Fruit fly (Drosophila melanogaster) whole organism, prepupa: ENCODE measurements around the gene Tgt.

ENCODE experiments used
- CG10669 ChIP-seq: fragments of 200-800 bp; sonication (Bioruptor generic); optimal IDR thresholded peaks from 3 replicates; lab custom pipeline; 2018; ENCODE audit warnings: missing biosample characterization, mild to moderate bottlenecking, missing genetic modification characterization, moderate library complexity
- CG11294 ChIP-seq: fragments of 200-800 bp; sonication (Bioruptor generic); IDR thresholded peaks from 2 replicates; pipeline ENCODE4 v1.3.6; 2022; ENCODE audit warnings: missing biosample characterization, missing genetic modification characterization
- CG15336 ChIP-seq: fragments of 200-800 bp; sonication (Bioruptor generic); IDR thresholded peaks from 2 replicates; pipeline ENCODE4 v1.3.6; 2022; ENCODE audit warnings: missing biosample characterization, missing genetic modification characterization
- CG31627 ChIP-seq: fragments of 200-800 bp; sonication (Bioruptor generic); optimal IDR thresholded peaks from 3 replicates; lab custom pipeline; 2016; ENCODE audit warnings: missing biosample characterization, missing genetic modification characterization
- CG34406 ChIP-seq: fragments of 200-800 bp; sonication (Bioruptor generic); optimal IDR thresholded peaks from 3 replicates; lab custom pipeline; 2016; ENCODE audit warnings: missing biosample characterization, missing genetic modification characterization
- CG4318 ChIP-seq: fragments of 200-800 bp; sonication (Bioruptor generic); optimal IDR thresholded peaks from 3 replicates; lab custom pipeline; 2017; ENCODE audit warnings: missing biosample characterization, mild to moderate bottlenecking, missing genetic modification characterization
- CG6163 ChIP-seq: fragments of 200-800 bp; sonication (Bioruptor generic); IDR thresholded peaks from 3 replicates; pipeline ENCODE4 v1.3.6; 2022; ENCODE audit warnings: missing biosample characterization, missing genetic modification characterization
- CG6276 ChIP-seq: fragments of 200-800 bp; sonication (Bioruptor generic); optimal IDR thresholded peaks from 2 replicates; lab custom pipeline; 2017; ENCODE audit warnings: missing biosample characterization, mild to moderate bottlenecking, missing genetic modification characterization
- CG6792 ChIP-seq: fragments of 200-800 bp; sonication (Bioruptor generic); optimal IDR thresholded peaks from 3 replicates; lab custom pipeline; 2016; ENCODE audit warnings: missing biosample characterization, missing genetic modification characterization
- CG8319 ChIP-seq: fragments of 200-800 bp; sonication (Bioruptor generic); optimal IDR thresholded peaks from 3 replicates; lab custom pipeline; 2016; ENCODE audit warnings: missing biosample characterization, missing genetic modification characterization
- Eip78C ChIP-seq: fragments of 200-800 bp; sonication (Bioruptor generic); peaks from one replicate; lab custom pipeline; 2016; ENCODE audit warnings: missing biosample characterization, missing genetic modification characterization
- Ets21C ChIP-seq: fragments of 200-800 bp; sonication (Bioruptor generic); optimal IDR thresholded peaks from 3 replicates; lab custom pipeline; 2016; ENCODE audit warnings: missing biosample characterization, missing genetic modification characterization
- Gug ChIP-seq: fragments of 200-800 bp; sonication (Bioruptor generic); IDR thresholded peaks from 2 replicates; pipeline ENCODE4 v1.3.6; 2022; ENCODE audit warnings: missing biosample characterization, missing genetic modification characterization
- Hr4 ChIP-seq: fragments of 200-800 bp; sonication (Bioruptor generic); optimal IDR thresholded peaks from 3 replicates; lab custom pipeline; 2016; ENCODE audit warnings: missing biosample characterization, missing genetic modification characterization
- Met ChIP-seq: fragments of 200-800 bp; sonication (Bioruptor generic); optimal IDR thresholded peaks from 3 replicates; lab custom pipeline; 2016; ENCODE audit warnings: missing biosample characterization, missing genetic modification characterization
- OdsH ChIP-seq: fragments of 200-800 bp; sonication (Bioruptor generic); optimal IDR thresholded peaks from 3 replicates; lab custom pipeline; 2016; ENCODE audit warnings: missing biosample characterization, missing genetic modification characterization
- Sox102F ChIP-seq: fragments of 200-800 bp; sonication (Bioruptor generic); optimal IDR thresholded peaks from 2 replicates; lab custom pipeline; 2016; ENCODE audit warnings: missing biosample characterization, mild to moderate bottlenecking, missing genetic modification characterization
- Sox15 ChIP-seq: fragments of 200-800 bp; sonication (Bioruptor generic); optimal IDR thresholded peaks from 3 replicates; lab custom pipeline; 2016; ENCODE audit warnings: missing biosample characterization, missing genetic modification characterization
- dsx ChIP-seq: fragments of 200-800 bp; optimal IDR thresholded peaks from 3 replicates; lab custom pipeline; 2019; ENCODE audit warnings: missing biosample characterization, mild to moderate bottlenecking, missing genetic modification characterization, moderate library complexity; ENCODE audit not compliant: poor library complexity, severe bottlenecking
- eg ChIP-seq: fragments of 200-800 bp; sonication (Bioruptor generic); IDR thresholded peaks from 3 replicates; pipeline ENCODE4 v1.3.6; 2022; ENCODE audit warnings: missing biosample characterization, missing genetic modification characterization
- esn ChIP-seq: fragments of 200-800 bp; sonication (Bioruptor generic); optimal IDR thresholded peaks from 2 replicates; lab custom pipeline; 2016; ENCODE audit warnings: missing biosample characterization, mild to moderate bottlenecking, missing genetic modification characterization, moderate library complexity
- fkh ChIP-seq: fragments of 200-800 bp; sonication (Bioruptor generic); optimal IDR thresholded peaks from 3 replicates; lab custom pipeline; 2017; ENCODE audit warnings: missing biosample characterization, mild to moderate bottlenecking, missing genetic modification characterization, moderate library complexity
- lz ChIP-seq: fragments of 200-800 bp; sonication (Bioruptor generic); optimal IDR thresholded peaks from 3 replicates; lab custom pipeline; 2016; ENCODE audit warnings: missing biosample characterization, missing genetic modification characterization
- net ChIP-seq: fragments of 200-800 bp; sonication (Bioruptor generic); optimal IDR thresholded peaks from 3 replicates; lab custom pipeline; 2016; ENCODE audit warnings: missing biosample characterization, missing genetic modification characterization
- pdm3 ChIP-seq: fragments of 200-800 bp; sonication (Bioruptor generic); optimal IDR thresholded peaks from 3 replicates; lab custom pipeline; 2016; ENCODE audit warnings: missing biosample characterization, missing genetic modification characterization
- salr ChIP-seq, 2 experiments: fragments of 200-800 bp; sonication (Bioruptor generic); optimal IDR thresholded peaks; 3 replicates each; lab custom pipeline; 2016 to 2018; ENCODE audit warnings: missing biosample characterization in 2 of 2, missing genetic modification characterization in 2 of 2, mild to moderate bottlenecking in 1 of 2
- ss ChIP-seq, 2 experiments: fragments of 200-800 bp; sonication (Bioruptor generic); optimal IDR thresholded peaks; 2 replicates in 1 of 2; 3 replicates in 1 of 2; lab custom pipeline; 2017 to 2018; ENCODE audit warnings: mild to moderate bottlenecking in 2 of 2, missing biosample characterization in 2 of 2, missing genetic modification characterization in 2 of 2, moderate library complexity in 1 of 2
- svp ChIP-seq: fragments of 200-800 bp; sonication (Bioruptor generic); peaks from one replicate; lab custom pipeline; 2016; ENCODE audit warnings: missing biosample characterization, missing genetic modification characterization
- topi ChIP-seq: fragments of 200-800 bp; sonication (Bioruptor generic); optimal IDR thresholded peaks from 3 replicates; lab custom pipeline; 2016; ENCODE audit warnings: missing biosample characterization, missing genetic modification characterization

Tgt gene

DNA sequence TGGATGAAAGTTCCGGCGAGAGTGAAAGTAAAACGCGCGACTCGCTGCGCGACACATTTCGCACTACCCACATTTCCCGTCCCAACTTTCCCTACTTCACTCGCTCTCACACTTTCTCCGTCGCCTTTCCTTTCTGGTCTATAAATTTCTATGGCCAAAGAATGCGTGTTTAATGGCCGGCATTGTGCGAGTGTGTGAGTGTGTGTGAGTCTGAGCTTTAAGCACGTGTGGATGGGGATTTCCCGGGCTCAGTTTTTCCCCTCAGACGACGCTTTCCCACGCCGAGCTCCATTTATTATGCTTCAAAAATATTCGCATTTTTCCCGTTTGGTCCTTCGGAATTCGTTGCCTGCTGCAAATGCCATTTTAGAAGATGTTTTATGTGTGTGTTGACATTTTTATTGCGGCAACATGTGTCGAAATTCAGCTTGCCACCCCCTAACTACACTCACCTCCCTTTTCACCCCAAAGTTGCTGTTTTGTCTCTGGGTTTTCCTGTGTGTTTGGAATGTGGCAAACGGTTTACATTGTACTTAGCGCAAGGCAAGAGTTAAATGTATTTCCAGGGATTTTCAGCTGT, 33.3 kb downstream of the Tgt start:
- TF ChIP-seq topi (no peak), salr (GFP tag; optimal IDR thresholded peaks at IDR 0.05; lab: Kevin White, UChicago) (no peak), svp (no peak), Hr4 (GFP tag; lab: Kevin White, UChicago) (no peak), CG34406 (GFP tag; lab: Kevin White, UChicago) (no peak), CG8319 (no peak), eg (GFP tag; lab: Robert Waterston, UW) (no peak), CG6276 (GFP tag; lab: Kevin White, UChicago) (no peak), net (GFP tag; lab: Kevin White, UChicago) (no peak), ss (GFP tag; optimal IDR thresholded peaks at IDR 0.05; lab: Kevin White, UChicago) (no peak), CG15336 (GFP tag; lab: Robert Waterston, UW) (no peak), CG11294 (GFP tag; lab: Robert Waterston, UW) (no peak), Ets21C (GFP tag; lab: Kevin White, UChicago) (no peak)

DNA sequence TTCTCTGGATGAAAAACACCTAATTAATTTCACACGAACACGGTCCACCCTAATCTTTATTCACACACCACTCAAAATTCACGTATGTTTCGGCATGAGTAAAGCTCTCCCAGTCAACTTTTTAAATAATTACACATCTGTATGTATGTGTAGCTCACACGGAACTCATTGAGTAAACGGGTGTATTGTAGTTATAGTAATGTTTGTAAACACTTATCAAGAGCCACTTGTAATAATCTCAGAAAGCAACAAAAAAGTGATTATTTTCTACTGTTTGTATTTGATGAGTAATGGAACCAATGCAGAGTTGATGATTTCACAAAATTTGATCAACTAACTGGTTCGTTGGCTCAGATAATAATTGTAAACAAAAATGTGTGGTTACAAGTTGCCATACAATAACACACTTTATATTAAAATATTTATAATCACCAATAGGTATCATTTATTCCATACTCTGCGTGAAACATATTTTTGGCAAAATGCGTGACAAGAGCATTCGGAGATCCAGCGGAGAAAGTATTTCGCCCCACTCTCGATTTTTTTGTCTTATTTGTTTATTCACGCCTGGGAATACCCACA, 34.1 kb downstream of the Tgt start:
- TF ChIP-seq pdm3 (GFP tag; lab: Kevin White, UChicago) (peak; percentile 24), fkh (GFP tag; lab: Kevin White, UChicago) (peak; percentile 66), CG4318 (no peak), net (GFP tag; lab: Kevin White, UChicago) (no peak), CG10669 (no peak), CG31627 (GFP tag; lab: Kevin White, UChicago) (peak; percentile 20), OdsH (GFP tag; lab: Kevin White, UChicago) (peak; percentile 40), Sox102F (no peak), Met (peak; percentile 50), salr (GFP tag; optimal IDR thresholded peaks at IDR 0.05; lab: Kevin White, UChicago) (no peak), CG6276 (GFP tag; lab: Kevin White, UChicago) (no peak), Gug (GFP tag; lab: Robert Waterston, UW) (no peak), esn (GFP tag; lab: Kevin White, UChicago) (peak; percentile 47)

DNA sequence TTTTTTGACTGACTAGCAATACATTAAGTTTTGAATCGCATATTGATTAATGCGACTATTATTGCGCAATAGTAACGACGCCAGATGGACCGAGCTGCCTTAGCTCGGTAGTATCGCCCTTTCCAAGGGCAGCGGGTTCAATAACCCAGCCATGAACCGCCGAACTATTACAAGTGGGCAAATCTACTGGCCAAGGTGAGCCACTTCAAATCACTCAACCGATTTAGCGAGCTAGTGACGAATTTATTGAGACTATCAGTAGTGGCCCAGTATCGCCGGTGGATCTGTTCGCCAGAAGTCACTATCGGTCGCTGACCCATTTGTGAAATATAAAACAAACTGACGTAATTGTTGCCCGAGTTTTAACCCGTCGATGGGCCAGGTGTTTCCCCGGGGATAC, 34.6 kb downstream of the Tgt start:
- TF ChIP-seq dsx (GFP tag; lab: Kevin White, UChicago) (no peak), CG6163 (GFP tag; lab: Robert Waterston, UW) (no peak)

DNA sequence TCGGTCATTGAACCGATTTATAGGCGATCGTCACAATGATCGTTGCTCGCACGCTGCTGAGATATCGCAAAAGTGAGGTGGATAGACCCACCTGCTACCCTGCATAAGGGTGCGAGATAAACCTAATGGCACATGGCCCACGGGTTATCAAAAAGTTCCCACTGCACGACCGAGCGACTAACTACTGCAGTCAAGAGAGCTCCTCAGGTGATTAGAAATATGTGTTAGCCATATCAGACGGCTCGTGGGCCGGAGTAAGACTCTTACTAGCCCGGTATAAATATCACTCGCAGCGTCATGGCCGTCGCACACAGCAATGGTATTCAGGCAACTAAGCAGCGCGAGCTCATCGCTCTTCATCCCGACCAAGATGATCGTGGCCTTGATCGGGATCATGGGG, 35.1 kb downstream of the Tgt start, which contains the start of gene CG42329:
Gene CG42329 (plus strand): TSS at position 301 of the 400 bp plus-strand sequence.
- TF ChIP-seq CG6792 (GFP tag; lab: Kevin White, UChicago) (no peak), topi (no peak), lz (GFP tag; lab: Kevin White, UChicago) (no peak), esn (GFP tag; lab: Kevin White, UChicago) (no peak), net (GFP tag; lab: Kevin White, UChicago) (no peak), Sox15 (no peak), Sox102F (no peak)

DNA sequence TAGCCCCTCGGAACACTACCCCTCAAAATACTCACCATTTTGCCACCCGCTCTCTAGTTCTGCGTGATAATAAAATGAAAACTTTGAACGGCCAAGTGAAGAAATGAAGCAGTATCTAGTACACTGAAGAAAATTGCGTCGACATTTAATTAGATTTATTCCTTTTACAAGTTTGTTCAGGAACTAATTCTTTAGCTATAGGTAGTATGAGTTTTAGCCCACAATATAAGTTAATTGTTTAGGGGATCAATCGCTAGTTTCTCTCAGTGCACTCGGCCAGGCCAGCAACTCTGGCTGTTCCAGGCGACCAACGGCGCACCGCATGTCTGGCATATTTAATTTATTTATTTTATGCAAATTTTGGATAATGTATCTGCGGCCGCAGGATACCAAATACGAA, 46.8 kb downstream of the Tgt start:
- peak; percentile 45 for TF ChIP-seq Eip78C (GFP tag; lab: Kevin White, UChicago)
- no peak for TF ChIP-seq dsx (GFP tag; lab: Kevin White, UChicago)
- peak; percentile 52 for TF ChIP-seq svp
